Worm (Caenorhabditis elegans) whole organism, L3 larva: ENCODE data around the gene act-2.

Experiments used
- egl-27 ChIP-seq: sonication (generic microtip); optimal IDR thresholded peaks from 4 replicates; lab custom pipeline; 2017; ENCODE audit warnings: missing biosample characterization, missing genetic modification reagents, missing genetic modification characterization
- lin-15B ChIP-seq: fragments of 150-350 bp; optimal IDR thresholded peaks from 2 replicates; lab custom pipeline; 2014; ENCODE audit warnings: missing biosample characterization, missing genetic modification characterization
- nhr-25 ChIP-seq: sonication (generic microtip); optimal IDR thresholded peaks from 2 replicates; lab custom pipeline; 2017; ENCODE audit warnings: missing biosample characterization, missing genetic modification characterization
- nhr-67 ChIP-seq: fragments of 150-350 bp; optimal IDR thresholded peaks from 2 replicates; lab custom pipeline; 2014; ENCODE audit warnings: missing biosample characterization, missing genetic modification characterization

The act-2 gene

ce11 chrV:11027740-11028139 lies 50.2 kb downstream of the act-2 start:
- no peak for TF ChIP-seq lin-15B (tag; lab: Kevin White, UChicago)
- no peak for TF ChIP-seq egl-27 (tag; lab: Kevin White, UChicago)
- TF ChIP-seq nhr-67 = no peak
- TF ChIP-seq nhr-25 (tag; lab: Kevin White, UChicago) = no peak
